Worm (Caenorhabditis elegans): Measurements from ENCODE around the gene tag-124.

tag-124 gene

ce11 chrII:9576707-9577106 lies 14.4 kb upstream of the tag-124 start:
- TF ChIP-seq egl-27 (tag; optimal IDR thresholded peaks at IDR 0.05) = no peak
- TF ChIP-seq hmg-1.1 (GFP tag; IDR thresholded peaks at IDR 0.05) = 0 out of 2 replicates have a peak, but pooled peaks have one; percentile 32
- no peak for TF ChIP-seq set-16 (GFP tag; IDR thresholded peaks at IDR 0.05)
- TF ChIP-seq hlh-11 (tag; optimal IDR thresholded peaks at IDR 0.05) = no peak
- no peak for TF ChIP-seq madf-5 (GFP tag; IDR thresholded peaks at IDR 0.05)

DNA sequence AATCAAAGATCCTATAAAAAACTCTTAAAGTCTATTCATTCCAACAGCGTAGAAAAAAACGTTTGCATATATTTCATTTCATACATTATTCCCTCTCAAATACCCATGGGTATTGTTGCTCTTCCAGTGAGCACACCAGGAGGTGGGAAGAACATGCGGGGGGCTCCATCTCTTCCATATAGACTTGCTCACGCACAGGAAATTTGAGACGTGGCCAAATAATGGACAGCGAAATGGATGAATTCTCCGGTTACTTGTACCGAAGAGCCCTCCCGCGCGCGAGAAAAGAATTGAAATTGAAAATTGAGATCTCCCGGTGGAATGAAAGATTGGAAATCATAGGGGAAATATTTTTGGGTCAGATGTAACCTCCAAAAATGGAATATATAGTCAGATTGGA lies 13.5 kb upstream of the tag-124 start:
- TF ChIP-seq F10B5.3 (tag; optimal IDR thresholded peaks at IDR 0.05) (no peak), egl-43 (GFP tag; IDR thresholded peaks at IDR 0.05) (0 out of 2 replicates have a peak, but pooled peaks have one; percentile 11)

DNA sequence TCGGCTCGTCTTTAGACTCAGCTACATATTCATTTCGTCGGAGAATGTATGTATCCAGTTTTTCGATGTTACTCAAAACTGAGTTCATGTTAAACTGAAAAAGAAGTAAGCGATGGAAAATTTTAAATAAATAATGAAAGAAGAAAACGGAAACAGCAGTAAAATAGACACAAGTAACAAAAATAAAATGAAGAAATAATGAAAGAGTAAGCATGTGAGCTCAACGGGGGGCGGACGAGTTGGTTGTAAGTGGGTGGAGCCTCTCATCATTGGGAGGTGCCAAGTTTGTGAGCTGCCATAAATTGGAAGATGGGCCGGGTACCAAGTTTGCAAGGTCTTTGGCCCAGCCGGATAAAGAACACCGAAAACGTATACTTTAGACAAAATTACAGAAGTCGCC lies 7.6 kb upstream of the tag-124 start, which contains the start of gene wee-1.1:
wee-1.1 (minus strand) TSS at position 101 of the 400 bp plus-strand sequence.
- TF ChIP-seq saeg-2 (GFP tag; IDR thresholded peaks at IDR 0.05) = no peak
- TF ChIP-seq pha-4 (GFP tag; IDR thresholded peaks at IDR 0.05) = no peak
- no peak for TF ChIP-seq pha-4 (tag; optimal IDR thresholded peaks at IDR 0.05)
- no peak for TF ChIP-seq unc-62 (GFP tag; optimal IDR thresholded peaks at IDR 0.05 in 1 of 2)
- no peak for TF ChIP-seq unc-62 (tag; optimal IDR thresholded peaks at IDR 0.05)
- no peak for TF ChIP-seq ces-1 (GFP tag; optimal IDR thresholded peaks at IDR 0.05)
- TF ChIP-seq ctbp-1 (GFP tag; IDR thresholded peaks at IDR 0.05) = no peak
- TF ChIP-seq cey-2 (tag; optimal IDR thresholded peaks at IDR 0.05; ENCODE audit: borderline replicate concordance, insufficient read depth) = no peak
- no peak for TF ChIP-seq hlh-11 (tag; optimal IDR thresholded peaks at IDR 0.05)
- TF ChIP-seq ceh-82 (tag; optimal IDR thresholded peaks at IDR 0.05) = no peak
- no peak for TF ChIP-seq gei-8 (GFP tag; optimal IDR thresholded peaks at IDR 0.05)
- no peak for TF ChIP-seq set-16 (GFP tag; IDR thresholded peaks at IDR 0.05)
- TF ChIP-seq rbr-2 (tag; optimal IDR thresholded peaks at IDR 0.05) = no peak
- no peak for TF ChIP-seq dpl-1 (GFP tag; optimal IDR thresholded peaks at IDR 0.05)
- no peak for TF ChIP-seq daf-16 (GFP tag; optimal IDR thresholded peaks at IDR 0.05)
- no peak for TF ChIP-seq daf-16 (tag; optimal IDR thresholded peaks at IDR 0.05)
- TF ChIP-seq lin-1 (GFP tag; IDR thresholded peaks at IDR 0.05) = no peak
- TF ChIP-seq sdz-12 (GFP tag; optimal IDR thresholded peaks at IDR 0.05) = no peak

- TF ChIP-seq zip-11 (GFP tag; IDR thresholded peaks at IDR 0.05) (no peak), daf-19 (GFP tag; conservative IDR thresholded peaks at IDR 0.05) (no peak), R02D3.7 (tag; optimal IDR thresholded peaks at IDR 0.05) (no peak), saeg-2 (GFP tag; IDR thresholded peaks at IDR 0.05) (no peak), mxl-2 (GFP tag; conservative IDR thresholded peaks at IDR 0.05) (no peak), nhr-25 (tag; optimal IDR thresholded peaks at IDR 0.05; ENCODE audit: borderline replicate concordance, insufficient read depth) (no peak), snpc-1.2 (GFP tag; IDR thresholded peaks at IDR 0.05) (no peak), nhr-28 (tag; optimal IDR thresholded peaks at IDR 0.05) (peak; percentile 100), ceh-28 (tag; optimal IDR thresholded peaks at IDR 0.05) (no peak), mdt-29 (GFP tag; IDR thresholded peaks at IDR 0.05) (no peak), snpc-4 (tag; optimal IDR thresholded peaks at IDR 0.05) (no peak), dve-1 (tag; optimal IDR thresholded peaks at IDR 0.05; ENCODE audit: insufficient read depth) (peak; percentile 66), cey-2 (tag; optimal IDR thresholded peaks at IDR 0.05; ENCODE audit: borderline replicate concordance, insufficient read depth) (peak; percentile 43), daf-16 (GFP tag; optimal IDR thresholded peaks at IDR 0.05) (no peak), daf-16 (tag; optimal IDR thresholded peaks at IDR 0.05) (peak; percentile 60), nhr-10 (tag; optimal IDR thresholded peaks at IDR 0.05) (peak; percentile 8), gei-8 (GFP tag; optimal IDR thresholded peaks at IDR 0.05) (no peak), skn-1 (tag; optimal IDR thresholded peaks at IDR 0.05) (no peak), ceh-44 (GFP tag; IDR thresholded peaks at IDR 0.05) (no peak), fos-1 (tag; optimal IDR thresholded peaks at IDR 0.05) (no peak), hlh-11 (tag; optimal IDR thresholded peaks at IDR 0.05) (peak; percentile 35)
These were observed 4.3 kb upstream of the tag-124 start, which contains the start of gene ugt-58 for ce11 chrII:9586734-9587209. Gene ugt-58 (minus strand): TSS chrII:9586784.

Measured in whole organism, L4 larva.